Fruit fly (Drosophila melanogaster) whole organism, embryonic: ENCODE measurements around the gene Fnta.

Source experiments
- Antp ChIP-seq: fragments of 200-800 bp; sonication (Bioruptor generic); optimal IDR thresholded peaks from 3 replicates; lab custom pipeline; 2016; ENCODE audit warnings: missing biosample characterization, missing genetic modification characterization
- Atf3 ChIP-seq: fragments of 200-800 bp; sonication (Bioruptor generic); optimal IDR thresholded peaks from 3 replicates; lab custom pipeline; 2016; ENCODE audit warnings: missing biosample characterization, missing genetic modification characterization
- CG1024 ChIP-seq: fragments of 200-800 bp; sonication (Bioruptor generic); IDR thresholded peaks from 2 replicates; pipeline ENCODE4 v1.3.6; 2022; ENCODE audit warnings: missing biosample characterization, missing genetic modification characterization
- CG10321 ChIP-seq: fragments of 200-800 bp; sonication (Bioruptor generic); IDR thresholded peaks from 2 replicates; pipeline ENCODE4 v1.3.6; 2022; ENCODE audit warnings: missing biosample characterization, missing genetic modification characterization
- CG13624 ChIP-seq: fragments of 200-800 bp; sonication (Bioruptor generic); optimal IDR thresholded peaks from 2 replicates; lab custom pipeline; 2016; ENCODE audit warnings: missing biosample characterization, missing genetic modification characterization
- CG14965 ChIP-seq: fragments of 200-800 bp; sonication (Bioruptor generic); optimal IDR thresholded peaks from 2 replicates; lab custom pipeline; 2016; ENCODE audit warnings: missing biosample characterization, missing genetic modification characterization, borderline replicate concordance
- CG15601 ChIP-seq: fragments of 200-800 bp; sonication (Bioruptor generic); optimal IDR thresholded peaks from 3 replicates; lab custom pipeline; 2019; ENCODE audit warnings: missing biosample characterization, mild to moderate bottlenecking, missing genetic modification characterization, moderate library complexity
- CG1603 ChIP-seq: fragments of 200-800 bp; sonication (Bioruptor generic); optimal IDR thresholded peaks from 2 replicates; lab custom pipeline; 2019; ENCODE audit warnings: missing biosample characterization, mild to moderate bottlenecking, missing genetic modification characterization, moderate library complexity
- CG16779 ChIP-seq: fragments of 200-800 bp; sonication (Bioruptor generic); IDR thresholded peaks from 2 replicates; pipeline ENCODE4 v1.3.6; 2022; ENCODE audit warnings: missing biosample characterization, missing genetic modification characterization
- CG16863 ChIP-seq: fragments of 200-800 bp; sonication (Bioruptor generic); optimal IDR thresholded peaks from 3 replicates; lab custom pipeline; 2016; ENCODE audit warnings: missing biosample characterization, missing genetic modification characterization
- CG17328 ChIP-seq: fragments of 200-800 bp; sonication (Bioruptor generic); IDR thresholded peaks from 2 replicates; pipeline ENCODE4 v1.3.6; 2022; ENCODE audit warnings: missing biosample characterization, missing genetic modification characterization
- CG17385 ChIP-seq: fragments of 200-800 bp; sonication (Bioruptor generic); optimal IDR thresholded peaks from 3 replicates; lab custom pipeline; 2018; ENCODE audit warnings: missing biosample characterization, mild to moderate bottlenecking, missing genetic modification characterization
- CG1832 ChIP-seq: fragments of 200-800 bp; sonication (Bioruptor generic); optimal IDR thresholded peaks from 2 replicates; lab custom pipeline; 2017; ENCODE audit warnings: missing biosample characterization, mild to moderate bottlenecking, missing genetic modification characterization, inconsistent platforms
- CG30431 ChIP-seq: fragments of 200-800 bp; sonication (Bioruptor generic); optimal IDR thresholded peaks from 2 replicates; lab custom pipeline; 2017; ENCODE audit warnings: missing biosample characterization, missing genetic modification characterization
- CG31441 ChIP-seq: fragments of 200-800 bp; sonication (Bioruptor generic); IDR thresholded peaks from 2 replicates; pipeline ENCODE4 v1.3.6; 2022; ENCODE audit warnings: missing biosample characterization, missing genetic modification characterization
- CG3995 ChIP-seq: fragments of 200-800 bp; sonication (Bioruptor generic); optimal IDR thresholded peaks from 3 replicates; lab custom pipeline; 2016; ENCODE audit warnings: missing biosample characterization, missing genetic modification characterization
- CG4854 ChIP-seq: fragments of 200-800 bp; sonication (Bioruptor generic); optimal IDR thresholded peaks from 2 replicates; lab custom pipeline; 2016; ENCODE audit warnings: missing biosample characterization, missing genetic modification characterization, inconsistent platforms
- CG7271 ChIP-seq: fragments of 200-800 bp; sonication (Bioruptor generic); optimal IDR thresholded peaks from 2 replicates; lab custom pipeline; 2018; ENCODE audit warnings: missing biosample characterization, mild to moderate bottlenecking, missing genetic modification characterization, moderate library complexity
- CG7963 ChIP-seq: fragments of 200-800 bp; sonication (Bioruptor generic); IDR thresholded peaks from 3 replicates; pipeline ENCODE4 v1.3.6; 2022; ENCODE audit warnings: missing biosample characterization, missing genetic modification characterization; ENCODE audit not compliant: partially characterized antibody
- CG8359 ChIP-seq: fragments of 200-800 bp; sonication (Bioruptor generic); optimal IDR thresholded peaks from 2 replicates; lab custom pipeline; 2017; ENCODE audit warnings: missing biosample characterization, mild to moderate bottlenecking, missing genetic modification characterization, borderline replicate concordance
- CG9727 ChIP-seq: fragments of 200-800 bp; sonication (Bioruptor generic); optimal IDR thresholded peaks from 3 replicates; lab custom pipeline; 2017; ENCODE audit warnings: missing biosample characterization, mild to moderate bottlenecking, missing genetic modification characterization
- CrebB ChIP-seq: fragments of 200-800 bp; sonication (Bioruptor generic); optimal IDR thresholded peaks from 3 replicates; lab custom pipeline; 2018; ENCODE audit warnings: missing biosample characterization, mild to moderate bottlenecking, missing genetic modification characterization
- Dbx ChIP-seq: fragments of 200-800 bp; sonication (Bioruptor generic); IDR thresholded peaks from 3 replicates; pipeline ENCODE4 v1.3.6; 2022; ENCODE audit warnings: missing biosample characterization, missing genetic modification characterization
- Doc2 ChIP-seq: fragments of 200-800 bp; sonication (Bioruptor generic); IDR thresholded peaks from 2 replicates; pipeline ENCODE4 v1.3.6; 2022; ENCODE audit warnings: missing biosample characterization, missing genetic modification characterization
- E2f1 ChIP-seq: fragments of 200-800 bp; sonication (Bioruptor generic); IDR thresholded peaks from 2 replicates; pipeline ENCODE4 v1.3.6; 2022; ENCODE audit warnings: missing biosample characterization, missing genetic modification characterization
- HLHmδ ChIP-seq: fragments of 200-800 bp; sonication (Bioruptor generic); optimal IDR thresholded peaks from 2 replicates; lab custom pipeline; 2018; ENCODE audit warnings: missing biosample characterization, mild to moderate bottlenecking, missing genetic modification characterization, moderate library complexity
- Ptx1 ChIP-seq: fragments of 200-800 bp; sonication (Bioruptor generic); IDR thresholded peaks from 2 replicates; pipeline ENCODE4 v1.3.6; 2022; ENCODE audit warnings: missing biosample characterization, missing genetic modification characterization
- Stat92E ChIP-seq, 3 experiments: fragments of >200 bp in 2 of 3; fragments of 200-800 bp in 1 of 3; sonication (Bioruptor generic) in 1 of 3; optimal IDR thresholded peaks; 2 replicates each; lab custom pipeline; 2017 to 2019; ENCODE audit warnings: missing biosample characterization in 3 of 3, missing genetic modification characterization in 3 of 3, mild to moderate bottlenecking in 1 of 3, moderate library complexity in 1 of 3
- Trl ChIP-seq, 3 experiments: fragments of >200 bp in 2 of 3; fragments of 200-800 bp in 1 of 3; sonication (Bioruptor generic) in 1 of 3; optimal IDR thresholded peaks; 2 replicates in 1 of 3; 3 replicates in 2 of 3; lab custom pipeline; 2016 to 2017; ENCODE audit warnings: missing biosample characterization in 1 of 3, missing genetic modification characterization in 1 of 3
- Usf ChIP-seq: fragments of 200-800 bp; sonication (Bioruptor generic); optimal IDR thresholded peaks from 2 replicates; lab custom pipeline; 2017; ENCODE audit warnings: missing genotype, missing biosample characterization, missing genetic modification characterization
- Xbp1 ChIP-seq: fragments of 200-800 bp; sonication (Bioruptor generic); optimal IDR thresholded peaks from 3 replicates; lab custom pipeline; 2016; ENCODE audit warnings: missing biosample characterization, mild to moderate bottlenecking, missing genetic modification characterization
- ash1 ChIP-seq: fragments of 200-800 bp; sonication (Bioruptor generic); optimal IDR thresholded peaks from 2 replicates; lab custom pipeline; 2018; ENCODE audit warnings: missing biosample characterization, mild to moderate bottlenecking, missing genetic modification characterization
- cg ChIP-seq: fragments of 200-800 bp; sonication (Bioruptor generic); optimal IDR thresholded peaks from 3 replicates; lab custom pipeline; 2019; ENCODE audit warnings: missing biosample characterization, mild to moderate bottlenecking, missing genetic modification characterization, moderate library complexity
- dmrt99B ChIP-seq: fragments of 200-800 bp; sonication (Bioruptor generic); optimal IDR thresholded peaks from 2 replicates; lab custom pipeline; 2018; ENCODE audit warnings: missing biosample characterization, mild to moderate bottlenecking, missing genetic modification characterization, moderate library complexity
- eve ChIP-seq, 2 experiments: fragments of >200 bp; optimal IDR thresholded peaks; 2 replicates each; lab custom pipeline; 2017; ENCODE audit warnings: missing biosample characterization in 2 of 2, missing genetic modification characterization in 2 of 2
- hb ChIP-seq: fragments of 200-800 bp; sonication (Bioruptor generic); IDR thresholded peaks from 3 replicates; pipeline ENCODE4 v1.3.6; 2022; ENCODE audit warnings: missing biosample characterization, missing genetic modification characterization; ENCODE audit not compliant: partially characterized antibody
- jing ChIP-seq: fragments of 200-800 bp; sonication (Bioruptor generic); optimal IDR thresholded peaks from 2 replicates; lab custom pipeline; 2018; ENCODE audit warnings: missing biosample characterization, mild to moderate bottlenecking, missing genetic modification characterization
- lbe ChIP-seq: fragments of 200-800 bp; sonication (Bioruptor generic); optimal IDR thresholded peaks from 2 replicates; lab custom pipeline; 2016; ENCODE audit warnings: missing biosample characterization, mild to moderate bottlenecking, missing genetic modification characterization
- odd ChIP-seq: fragments of 200-800 bp; sonication (Bioruptor generic); optimal IDR thresholded peaks from 2 replicates; lab custom pipeline; 2017; ENCODE audit warnings: missing biosample characterization, mild to moderate bottlenecking, missing genetic modification characterization
- p53 ChIP-seq: fragments of 200-800 bp; sonication (Bioruptor generic); optimal IDR thresholded peaks from 2 replicates; lab custom pipeline; 2016; ENCODE audit warnings: missing biosample characterization, missing genetic modification characterization
- pan ChIP-seq, 4 experiments: fragments of >200 bp in 3 of 4; fragments of 200-800 bp in 1 of 4; sonication (Bioruptor generic) in 1 of 4; optimal IDR thresholded peaks in 3 of 4; IDR thresholded peaks in 1 of 4; 2 replicates each; pipeline versions ENCODE4 v1.3.6 to Lab custom; 2017 to 2022; ENCODE audit warnings: missing biosample characterization in 2 of 4, missing genetic modification characterization in 2 of 4, mixed read lengths in 1 of 4
- peb ChIP-seq: fragments of 200-800 bp; sonication (Bioruptor generic); IDR thresholded peaks from 2 replicates; pipeline ENCODE4 v1.3.6; 2022; ENCODE audit warnings: missing biosample characterization, missing genetic modification characterization
- pfk ChIP-seq: fragments of 200-800 bp; sonication (Bioruptor generic); optimal IDR thresholded peaks from 2 replicates; lab custom pipeline; 2018; ENCODE audit warnings: missing biosample characterization, mild to moderate bottlenecking, missing genetic modification characterization, moderate library complexity
- pita ChIP-seq: fragments of 200-800 bp; sonication (Bioruptor generic); optimal IDR thresholded peaks from 2 replicates; lab custom pipeline; 2017; ENCODE audit warnings: missing biosample characterization, mild to moderate bottlenecking, missing genetic modification characterization
- pnt ChIP-seq: fragments of 200-800 bp; sonication (Bioruptor generic); optimal IDR thresholded peaks from 3 replicates; lab custom pipeline; 2016; ENCODE audit warnings: missing biosample characterization, missing genetic modification characterization
- salm ChIP-seq: fragments of 200-800 bp; sonication (Bioruptor generic); optimal IDR thresholded peaks from 2 replicates; lab custom pipeline; 2018; ENCODE audit warnings: missing biosample characterization, mild to moderate bottlenecking, missing genetic modification characterization
- scrt ChIP-seq: fragments of 200-800 bp; sonication (Bioruptor generic); optimal IDR thresholded peaks from 2 replicates; lab custom pipeline; 2018; ENCODE audit warnings: missing biosample characterization, mild to moderate bottlenecking, missing genetic modification characterization, moderate library complexity
- slp2 ChIP-seq: fragments of 200-800 bp; sonication (Bioruptor generic); optimal IDR thresholded peaks from 2 replicates; lab custom pipeline; 2016; ENCODE audit warnings: missing biosample characterization, missing genetic modification characterization
- ttk ChIP-seq: fragments of 200-800 bp; sonication (Bioruptor generic); IDR thresholded peaks from 2 replicates; pipeline ENCODE4 v2.1.2; 2022; ENCODE audit warnings: missing biosample characterization, missing genetic modification characterization

The Fnta gene

DNA sequence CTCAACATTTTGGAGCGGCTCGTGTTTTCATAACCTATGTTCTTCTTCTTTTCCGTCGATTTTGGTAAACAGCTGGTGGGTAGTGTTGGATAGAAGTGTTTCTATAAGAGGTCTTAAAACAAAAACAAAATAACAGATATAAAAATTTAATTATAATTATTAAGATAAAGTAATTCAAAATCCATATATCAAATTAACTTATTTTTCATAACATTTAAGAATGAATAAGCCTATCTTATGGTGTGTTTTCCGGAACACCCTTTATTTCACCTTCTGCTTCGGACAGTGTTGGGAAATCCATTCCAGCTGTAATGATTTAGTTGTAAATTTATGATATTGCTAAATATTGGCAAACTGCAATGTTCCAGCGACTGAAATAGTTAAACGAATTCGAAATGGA, 19.9 kb upstream of the Fnta start, which contains the start of the genes mRpS2 and Mon1 (continued):
- peak; percentile 68 for TF ChIP-seq CG1603 (tag; lab: Kevin White, UChicago)
- TF ChIP-seq Xbp1 (GFP tag; lab: Kevin White, UChicago): peak; percentile 96
- peak; percentile 86 for TF ChIP-seq peb (GFP tag; lab: Robert Waterston, UW)
- TF ChIP-seq dmrt99B (tag; lab: Kevin White, UChicago): peak; percentile 94
- peak; percentile 56 for TF ChIP-seq CG3995 (GFP tag; lab: Kevin White, UChicago)
- TF ChIP-seq jing: no peak
- peak; percentile 86 for TF ChIP-seq lbe (GFP tag; lab: Kevin White, UChicago)
- peak; percentile 70 for TF ChIP-seq pnt (GFP tag; lab: Kevin White, UChicago)
- TF ChIP-seq CG16779: 0 out of 2 replicates have a peak, but pooled peaks have one; percentile 63
- no peak for TF ChIP-seq pan (optimal IDR thresholded peaks at IDR 0.05; lab: Kevin White, UChicago)
- TF ChIP-seq pan (GFP tag; optimal IDR thresholded peaks at IDR 0.05 in 1 of 2, IDR thresholded peaks at IDR 0.05 in 1 of 2): peak in 1 of 2 experiments; percentile 99
- TF ChIP-seq CG7271 (tag; lab: Kevin White, UChicago): peak; percentile 94
- TF ChIP-seq odd (GFP tag; lab: Kevin White, UChicago): peak; percentile 79
- TF ChIP-seq CrebB (tag; lab: Kevin White, UChicago): peak; percentile 85
- TF ChIP-seq CG31441: peak; percentile 99
- TF ChIP-seq Atf3: peak; percentile 35
- peak; percentile 74 for TF ChIP-seq Antp (GFP tag; lab: Kevin White, UChicago)
- peak; percentile 97 for TF ChIP-seq Dbx (GFP tag; lab: Robert Waterston, UW)
- no peak for TF ChIP-seq CG1832 (GFP tag; lab: Kevin White, UChicago)
- TF ChIP-seq CG30431 (GFP tag; lab: Kevin White, UChicago): peak; percentile 89
- TF ChIP-seq CG17385 (GFP tag; lab: Kevin White, UChicago): peak; percentile 98
- TF ChIP-seq CG7963: no peak
- no peak for TF ChIP-seq Stat92E (GFP tag; optimal IDR thresholded peaks at IDR 0.05; lab: Kevin White, UChicago)
- TF ChIP-seq Usf (GFP tag; lab: Kevin White, UChicago): peak; percentile 75
- no peak for TF ChIP-seq eve (GFP tag; optimal IDR thresholded peaks at IDR 0.05; lab: Kevin White, UChicago)
- peak; percentile 29 for TF ChIP-seq p53 (GFP tag; lab: Kevin White, UChicago)
- peak; percentile 80 for TF ChIP-seq CG10321
- peak; percentile 88 for TF ChIP-seq scrt (GFP tag; lab: Kevin White, UChicago)
- TF ChIP-seq CG17328 (GFP tag; lab: Robert Waterston, UW): peak; percentile 97
- peak; percentile 51 for TF ChIP-seq CG16863 (GFP tag; lab: Kevin White, UChicago)
- peak; percentile 61 for TF ChIP-seq slp2 (GFP tag; lab: Kevin White, UChicago)
- peak; percentile 98 for TF ChIP-seq Ptx1 (GFP tag; lab: Robert Waterston, UW)
- TF ChIP-seq CG9727: peak; percentile 93
- TF ChIP-seq ttk (GFP tag; lab: Robert Waterston, UW): peak; percentile 95
- peak; percentile 27 for TF ChIP-seq pfk (GFP tag; lab: Kevin White, UChicago)
- peak; percentile 91 for TF ChIP-seq CG1024
- TF ChIP-seq HLHmδ (GFP tag; lab: Kevin White, UChicago): no peak
- no peak for TF ChIP-seq pita
- TF ChIP-seq CG15601 (tag; lab: Kevin White, UChicago): peak; percentile 88
- TF ChIP-seq CG14965 (GFP tag; lab: Kevin White, UChicago): no peak
- TF ChIP-seq ash1: peak; percentile 47
- peak; percentile 80 for TF ChIP-seq CG13624 (GFP tag; lab: Kevin White, UChicago)
- TF ChIP-seq Doc2: peak; percentile 73; the same call in 1 of the 2 replicates
- TF ChIP-seq CG8359: peak; percentile 71
- TF ChIP-seq E2f1: peak; percentile 98
- TF ChIP-seq hb (GFP tag; lab: Robert Waterston, UW): no peak
- TF ChIP-seq Trl (optimal IDR thresholded peaks at IDR 0.05; lab: Kevin White, UChicago): no peak
- peak; percentile 87 for TF ChIP-seq Trl (GFP tag; optimal IDR thresholded peaks at IDR 0.05; lab: Kevin White, UChicago)
- no peak for TF ChIP-seq cg (GFP tag; lab: Kevin White, UChicago)
- peak; percentile 72 for TF ChIP-seq salm (tag; lab: Kevin White, UChicago)
- TF ChIP-seq CG4854 (GFP tag; lab: Kevin White, UChicago): peak; percentile 84
